Worm (Caenorhabditis elegans) whole organism, young adult: ENCODE results near the gene Y46G5A.15.

Source experiments
- F22D6.2 ChIP-seq: sonication (generic microtip); optimal IDR thresholded peaks from 2 replicates; lab custom pipeline; 2016; ENCODE audit warnings: mild to moderate bottlenecking, missing genetic modification characterization, missing compliant biosample characterization
- F23B12.7 ChIP-seq: sonication (generic microtip); optimal IDR thresholded peaks from 2 replicates; lab custom pipeline; 2017; ENCODE audit warnings: missing genetic modification characterization, mild to moderate bottlenecking, missing compliant biosample characterization, antibody characterized with exemption, moderate library complexity; ENCODE audit not compliant: insufficient read depth
- F55B11.4 ChIP-seq: sonication (generic microtip); optimal IDR thresholded peaks from 2 replicates; lab custom pipeline; 2016; ENCODE audit warnings: missing compliant biosample characterization, missing genetic modification characterization, borderline replicate concordance; ENCODE audit not compliant: insufficient read depth
- F57A8.1 ChIP-seq: fragments of 200-800 bp; sonication (Bioruptor generic); optimal IDR thresholded peaks from 2 replicates; lab custom pipeline; 2018; ENCODE audit warnings: mild to moderate bottlenecking, missing genetic modification characterization, moderate library complexity, missing compliant biosample characterization
- K11D2.4 ChIP-seq: fragments of 200-800 bp; sonication (Bioruptor generic); IDR thresholded peaks from 2 replicates; pipeline ENCODE4 v1.3.6; 2022; ENCODE audit warnings: missing genetic modification reagents, missing genetic modification characterization, missing compliant biosample characterization
- K12H6.12 ChIP-seq: fragments of 200-800 bp; sonication (Bioruptor generic); optimal IDR thresholded peaks from 2 replicates; lab custom pipeline; 2018; ENCODE audit warnings: mild to moderate bottlenecking, missing genetic modification characterization, missing compliant biosample characterization
- T26A5.8 ChIP-seq: sonication (generic microtip); optimal IDR thresholded peaks from 2 replicates; lab custom pipeline; 2016; ENCODE audit warnings: missing genetic modification characterization, missing compliant biosample characterization
- Y53G8AR.9 ChIP-seq: fragments of 200-800 bp; sonication (Bioruptor generic); conservative IDR thresholded peaks from 2 replicates; pipeline ENCODE4 v1.3.6; 2022; ENCODE audit warnings: missing genetic modification reagents, missing genetic modification characterization, missing compliant biosample characterization
- ZK185.1 ChIP-seq: sonication (generic microtip); optimal IDR thresholded peaks from 2 replicates; lab custom pipeline; 2016; ENCODE audit warnings: mild to moderate bottlenecking, missing genetic modification characterization, missing compliant biosample characterization; ENCODE audit not compliant: poor library complexity, severe bottlenecking
- akir-1 ChIP-seq: fragments of 200-800 bp; sonication (Bioruptor generic); optimal IDR thresholded peaks from 2 replicates; lab custom pipeline; 2018; ENCODE audit warnings: mild to moderate bottlenecking, missing genetic modification characterization, moderate library complexity, missing compliant biosample characterization
- atf-7 ChIP-seq: sonication (generic microtip); optimal IDR thresholded peaks from 2 replicates; lab custom pipeline; 2017; ENCODE audit warnings: mild to moderate bottlenecking, missing genetic modification characterization, missing compliant biosample characterization
- attf-5 ChIP-seq: fragments of 200-800 bp; sonication (Bioruptor generic); optimal IDR thresholded peaks from 2 replicates; lab custom pipeline; 2018; ENCODE audit warnings: mild to moderate bottlenecking, missing genetic modification characterization, missing compliant biosample characterization
- attf-6 ChIP-seq: fragments of 200-800 bp; sonication (Bioruptor generic); IDR thresholded peaks from 2 replicates; pipeline ENCODE4 v1.3.6; 2022; ENCODE audit warnings: missing genetic modification reagents, missing genetic modification characterization, missing compliant biosample characterization
- bed-2 ChIP-seq: fragments of 200-800 bp; sonication (Bioruptor generic); IDR thresholded peaks from 2 replicates; pipeline ENCODE4 v1.3.6; 2022; ENCODE audit warnings: missing genetic modification reagents, missing genetic modification characterization, missing compliant biosample characterization
- cebp-1 ChIP-seq, 2 experiments: fragments of 200-800 bp in 1 of 2; sonication (Bioruptor generic) in 1 of 2; sonication (generic microtip) in 1 of 2; IDR thresholded peaks in 1 of 2; optimal IDR thresholded peaks in 1 of 2; 2 replicates each; pipeline versions ENCODE4 v1.3.6 to Lab custom; 2017 to 2022; ENCODE audit warnings: missing compliant biosample characterization in 2 of 2, missing genetic modification characterization in 2 of 2, mild to moderate bottlenecking in 1 of 2, missing genetic modification reagents in 1 of 2, moderate library complexity in 1 of 2
- ceh-27 ChIP-seq: fragments of 200-800 bp; sonication (Bioruptor generic); optimal IDR thresholded peaks from 2 replicates; lab custom pipeline; 2018; ENCODE audit warnings: mild to moderate bottlenecking, missing genetic modification characterization, moderate library complexity, missing compliant biosample characterization
- chd-7 ChIP-seq: sonication (generic microtip); optimal IDR thresholded peaks from 2 replicates; lab custom pipeline; 2016; ENCODE audit warnings: mild to moderate bottlenecking, missing genetic modification characterization, moderate library complexity, missing compliant biosample characterization
- dpff-1 ChIP-seq: sonication (generic microtip); optimal IDR thresholded peaks from 2 replicates; lab custom pipeline; 2017; ENCODE audit warnings: mild to moderate bottlenecking, missing genetic modification characterization, missing compliant biosample characterization
- dpl-1 ChIP-seq: fragments of 150-350 bp; optimal IDR thresholded peaks from 2 replicates; lab custom pipeline; 2014; ENCODE audit warnings: missing biosample characterization, missing genetic modification reagents, missing genetic modification characterization
- egl-18 ChIP-seq: fragments of 200-800 bp; sonication (Bioruptor generic); IDR thresholded peaks from 2 replicates; pipeline ENCODE4 v1.3.6; 2022; ENCODE audit warnings: missing genetic modification reagents, missing genetic modification characterization, missing compliant biosample characterization
- egl-44 ChIP-seq: fragments of 200-800 bp; sonication (Bioruptor generic); IDR thresholded peaks from 2 replicates; pipeline ENCODE4 v1.3.6; 2022; ENCODE audit warnings: missing genetic modification reagents, missing genetic modification characterization, missing compliant biosample characterization
- him-1 ChIP-seq: sonication (generic microtip); optimal IDR thresholded peaks from 2 replicates; lab custom pipeline; 2016; ENCODE audit warnings: missing genotype, missing genetic modification reagents, missing genetic modification characterization, missing compliant biosample characterization
- hrde-1 ChIP-seq: sonication (generic microtip); optimal IDR thresholded peaks from 2 replicates; lab custom pipeline; 2016; ENCODE audit warnings: missing genetic modification characterization, mild to moderate bottlenecking, missing compliant biosample characterization, moderate library complexity, missing genotype, missing genetic modification reagents, borderline replicate concordance
- hsf-1 ChIP-seq: fragments of 200-800 bp; sonication (Bioruptor generic); IDR thresholded peaks from 2 replicates; pipeline ENCODE4 v1.3.6; 2022; ENCODE audit warnings: missing genetic modification reagents, missing genetic modification characterization, missing compliant biosample characterization
- lin-26 ChIP-seq: fragments of 200-800 bp; sonication (Bioruptor generic); IDR thresholded peaks from 2 replicates; pipeline ENCODE4 v1.3.6; 2022; ENCODE audit warnings: missing genetic modification reagents, missing genetic modification characterization, missing compliant biosample characterization
- lin-35 ChIP-seq, 3 experiments: fragments of 150-350 bp in 2 of 3; sonication (generic microtip) in 1 of 3; optimal IDR thresholded peaks; 2 replicates each; lab custom pipeline; 2014 to 2018; ENCODE audit warnings: missing biosample characterization in 3 of 3, missing genetic modification characterization in 3 of 3, missing genetic modification reagents in 3 of 3
- lin-40 ChIP-seq: sonication (generic microtip); optimal IDR thresholded peaks from 2 replicates; lab custom pipeline; 2016; ENCODE audit warnings: missing genetic modification characterization, mild to moderate bottlenecking, missing compliant biosample characterization, missing genotype, missing genetic modification reagents
- lsl-1 ChIP-seq: fragments of 200-800 bp; sonication (Bioruptor generic); optimal IDR thresholded peaks from 2 replicates; lab custom pipeline; 2018; ENCODE audit warnings: mild to moderate bottlenecking, missing genetic modification characterization, moderate library complexity, missing compliant biosample characterization
- lsy-27 ChIP-seq: sonication (generic microtip); optimal IDR thresholded peaks from 2 replicates; lab custom pipeline; 2017; ENCODE audit warnings: missing genetic modification characterization, mild to moderate bottlenecking, missing compliant biosample characterization, antibody characterized with exemption, missing genotype, borderline replicate concordance; ENCODE audit not compliant: insufficient read depth
- madf-3 ChIP-seq: fragments of 200-800 bp; sonication (Bioruptor generic); IDR thresholded peaks from 2 replicates; pipeline ENCODE4 v1.3.6; 2022; ENCODE audit warnings: missing genetic modification reagents, missing genetic modification characterization, missing compliant biosample characterization
- madf-8 ChIP-seq: fragments of 200-800 bp; sonication (Bioruptor generic); conservative IDR thresholded peaks from 2 replicates; pipeline ENCODE4 v1.3.6; 2022; ENCODE audit warnings: missing genetic modification reagents, missing genetic modification characterization, missing compliant biosample characterization
- mes-4 ChIP-seq: sonication (generic microtip); optimal IDR thresholded peaks from 2 replicates; lab custom pipeline; 2016; ENCODE audit warnings: missing genotype, missing genetic modification characterization, missing compliant biosample characterization
- nfya-1 ChIP-seq: sonication (generic microtip); optimal IDR thresholded peaks from 2 replicates; lab custom pipeline; 2017; ENCODE audit warnings: antibody characterized with exemption, missing compliant biosample characterization, missing genetic modification characterization, borderline replicate concordance; ENCODE audit not compliant: insufficient read depth
- nhr-179 ChIP-seq: sonication (generic microtip); optimal IDR thresholded peaks from 2 replicates; lab custom pipeline; 2016; ENCODE audit warnings: mild to moderate bottlenecking, missing genetic modification characterization, missing compliant biosample characterization
- pha-4 ChIP-seq: fragments of 150-350 bp; sonication (generic microtip); optimal IDR thresholded peaks from 2 replicates; lab custom pipeline; 2014; ENCODE audit warnings: missing biosample characterization, missing genetic modification reagents, missing genetic modification characterization
- rec-8 ChIP-seq, 2 experiments: sonication (generic microtip); optimal IDR thresholded peaks; 2 replicates each; lab custom pipeline; 2016; ENCODE audit warnings: mild to moderate bottlenecking in 2 of 2, missing genetic modification characterization in 2 of 2, missing genetic modification reagents in 2 of 2, missing genotype in 2 of 2, missing biosample characterization in 1 of 2, missing compliant biosample characterization in 1 of 2, moderate library complexity in 1 of 2
- sptf-2 ChIP-seq: fragments of 200-800 bp; sonication (Bioruptor generic); optimal IDR thresholded peaks from 2 replicates; lab custom pipeline; 2018; ENCODE audit warnings: mild to moderate bottlenecking, missing genetic modification characterization, missing compliant biosample characterization
- tbp1 ChIP-seq: fragments of 200-800 bp; sonication (Bioruptor generic); optimal IDR thresholded peaks from 2 replicates; lab custom pipeline; 2018; ENCODE audit warnings: mild to moderate bottlenecking, missing genetic modification characterization, missing compliant biosample characterization
- tlf-1 ChIP-seq: fragments of 200-800 bp; sonication (Bioruptor generic); optimal IDR thresholded peaks from 2 replicates; lab custom pipeline; 2018; ENCODE audit warnings: mild to moderate bottlenecking, missing genetic modification characterization, missing compliant biosample characterization
- unc-130 ChIP-seq: sonication (generic microtip); optimal IDR thresholded peaks from 2 replicates; lab custom pipeline; 2016; ENCODE audit warnings: missing genetic modification reagents, missing genetic modification characterization, missing compliant biosample characterization
- zfh-2 ChIP-seq: fragments of 200-800 bp; sonication (Bioruptor generic); conservative IDR thresholded peaks from 2 replicates; pipeline ENCODE4 v1.3.6; 2022; ENCODE audit warnings: missing genetic modification reagents, missing genetic modification characterization, missing compliant biosample characterization
- zim-3 ChIP-seq: sonication (generic microtip); optimal IDR thresholded peaks from 2 replicates; lab custom pipeline; 2017; ENCODE audit warnings: mild to moderate bottlenecking, missing genetic modification characterization, moderate library complexity, missing compliant biosample characterization
- ztf-22 ChIP-seq: fragments of 200-800 bp; sonication (Bioruptor generic); optimal IDR thresholded peaks from 2 replicates; lab custom pipeline; 2018; ENCODE audit warnings: mild to moderate bottlenecking, missing genetic modification characterization, moderate library complexity, missing compliant biosample characterization
- ztf-25 ChIP-seq: fragments of 200-800 bp; sonication (Bioruptor generic); IDR thresholded peaks from 2 replicates; pipeline ENCODE4 v1.3.6; 2022; ENCODE audit warnings: missing genetic modification reagents, missing genetic modification characterization, missing compliant biosample characterization
- ztf-28 ChIP-seq: fragments of 200-800 bp; sonication (Bioruptor generic); IDR thresholded peaks from 2 replicates; pipeline ENCODE4 v1.3.6; 2022; ENCODE audit warnings: missing genetic modification reagents, missing genetic modification characterization, missing compliant biosample characterization

Y46G5A.15 gene

DNA sequence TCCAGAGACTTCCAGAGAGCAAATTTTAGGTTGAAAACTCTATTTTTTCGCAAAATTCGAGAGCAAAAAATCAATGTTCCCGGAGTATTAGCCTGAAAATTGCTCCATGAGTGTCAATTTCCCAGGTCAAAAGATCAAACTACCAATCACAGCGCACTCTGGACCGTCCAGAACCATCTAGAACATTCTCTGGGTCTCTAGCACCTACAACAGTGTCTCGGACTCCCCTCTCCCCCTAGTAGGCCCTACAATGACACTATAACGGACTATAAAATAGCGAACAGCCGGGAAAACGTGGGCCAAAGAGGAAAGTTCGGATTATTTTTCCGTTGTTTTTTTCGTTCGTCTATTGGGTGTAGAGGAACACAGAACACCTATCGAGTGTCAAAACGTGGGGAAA is 14.1 kb upstream of the Y46G5A.15 start:
- no peak for TF ChIP-seq rec-8 (tag; optimal IDR thresholded peaks at IDR 0.05; lab: Kevin White, UChicago)
- TF ChIP-seq F23B12.7 (tag; lab: Kevin White, UChicago) = no peak
- peak; percentile 79 for TF ChIP-seq hsf-1 (GFP tag; lab: Robert Waterston, UW)

DNA sequence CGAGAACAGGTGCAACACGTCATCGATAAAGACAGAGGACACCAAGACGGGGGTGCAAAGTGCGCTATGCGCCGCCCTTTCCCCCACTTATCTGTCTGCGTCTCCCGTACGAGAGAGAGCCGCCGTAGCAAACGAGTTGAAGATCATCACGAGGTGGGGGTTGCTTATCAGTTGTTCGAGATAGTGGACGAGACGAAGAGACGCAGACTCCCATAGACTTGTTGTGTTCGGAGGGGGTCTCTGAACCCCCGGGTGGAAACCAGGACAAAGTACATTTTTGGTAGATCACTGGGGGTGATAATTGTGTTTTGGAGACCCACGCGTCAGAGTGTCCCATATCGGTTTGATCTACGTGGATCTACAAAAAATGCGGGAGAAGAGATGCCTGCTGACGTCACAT is 13.6 kb upstream of the Y46G5A.15 start:
- TF ChIP-seq attf-5 (GFP tag; lab: Kevin White, UChicago) (peak; percentile 79), sptf-2 (GFP tag; lab: Kevin White, UChicago) (no peak), atf-7 (tag; lab: Kevin White, UChicago) (peak; percentile 91), him-1 (tag; lab: Kevin White, UChicago) (no peak), F22D6.2 (tag; lab: Kevin White, UChicago) (peak; percentile 58), akir-1 (GFP tag; lab: Kevin White, UChicago) (no peak), unc-130 (GFP tag; lab: Kevin White, UChicago) (no peak), F57A8.1 (no peak), cebp-1 (GFP tag; IDR thresholded peaks at IDR 0.05; lab: Robert Waterston, UW) (peak; percentile 52; the same call in 1 of the 2 replicates), cebp-1 (tag; optimal IDR thresholded peaks at IDR 0.05; lab: Kevin White, UChicago) (peak; percentile 87), madf-3 (0 out of 2 replicates have a peak, but pooled peaks have one; percentile 5), lin-35 (GFP tag; optimal IDR thresholded peaks at IDR 0.05; lab: Kevin White, UChicago) (no peak), lin-40 (tag; lab: Kevin White, UChicago) (peak; percentile 88), ZK185.1 (no peak), ztf-25 (no peak), nhr-179 (no peak), nfya-1 (no peak), mes-4 (tag; lab: Kevin White, UChicago) (no peak), chd-7 (tag; lab: Kevin White, UChicago) (peak; percentile 84), madf-8 (GFP tag; lab: Robert Waterston, UW) (no peak), rec-8 (tag; optimal IDR thresholded peaks at IDR 0.05; lab: Kevin White, UChicago) (no peak), tlf-1 (GFP tag; lab: Kevin White, UChicago) (peak; percentile 83), K11D2.4 (GFP tag; lab: Robert Waterston, UW) (peak; percentile 82), attf-6 (GFP tag; lab: Robert Waterston, UW) (no peak), ztf-22 (GFP tag; lab: Kevin White, UChicago) (peak; percentile 86), egl-18 (no peak), bed-2 (GFP tag; lab: Robert Waterston, UW) (no peak), zim-3 (tag; lab: Kevin White, UChicago) (no peak), dpl-1 (GFP tag; lab: Kevin White, UChicago) (no peak), Y53G8AR.9 (GFP tag; lab: Robert Waterston, UW) (peak; percentile 89), tbp1 (peak; percentile 67), K12H6.12 (tag; lab: Kevin White, UChicago) (peak; percentile 66), zfh-2 (peak; percentile 91), pha-4 (tag; lab: Kevin White, UChicago) (no peak), dpff-1 (tag; lab: Kevin White, UChicago) (no peak), egl-44 (GFP tag; lab: Robert Waterston, UW) (peak; percentile 87), ztf-28 (GFP tag; lab: Robert Waterston, UW) (no peak), lsy-27 (no peak), lin-26 (peak; percentile 68), lsl-1 (GFP tag; lab: Kevin White, UChicago) (no peak), F55B11.4 (tag; lab: Kevin White, UChicago) (no peak), ceh-27 (GFP tag; lab: Kevin White, UChicago) (peak; percentile 14), T26A5.8 (tag; lab: Kevin White, UChicago) (no peak), hrde-1 (no peak)
